Fruit fly (Drosophila melanogaster) whole organism, embryonic: Measurements from ENCODE around the gene Atu.
A peak's percentile ranks its signal among the peaks of the same experiment; 100 is the strongest.

Source experiments
- ATbp ChIP-seq: fragments of 200-800 bp; sonication (Bioruptor generic); optimal IDR thresholded peaks from 2 replicates; lab custom pipeline; 2017; ENCODE audit warnings: missing biosample characterization, mild to moderate bottlenecking, missing genetic modification characterization, missing genetic modification reagents
- Abd-B ChIP-seq: fragments of 200-800 bp; sonication (Bioruptor generic); optimal IDR thresholded peaks from 2 replicates; lab custom pipeline; 2018; ENCODE audit warnings: missing biosample characterization, mild to moderate bottlenecking, missing genetic modification characterization, moderate library complexity
- BEAF-32 ChIP-seq: fragments of 200-800 bp; sonication (Bioruptor generic); optimal IDR thresholded peaks from 3 replicates; lab custom pipeline; 2017; ENCODE audit warnings: missing biosample characterization, missing genetic modification characterization, mild to moderate bottlenecking, moderate library complexity, missing genetic modification reagents
- BtbVII ChIP-seq: fragments of 200-800 bp; sonication (Bioruptor generic); optimal IDR thresholded peaks from 3 replicates; lab custom pipeline; 2017; ENCODE audit warnings: missing biosample characterization, mild to moderate bottlenecking, missing genetic modification characterization
- CG10366 ChIP-seq: fragments of 200-800 bp; sonication (Bioruptor generic); IDR thresholded peaks from 2 replicates; pipeline ENCODE4 v1.3.6; 2022; ENCODE audit warnings: missing biosample characterization, missing genetic modification characterization
- CG13296 ChIP-seq: fragments of 200-800 bp; sonication (Bioruptor generic); optimal IDR thresholded peaks from 3 replicates; lab custom pipeline; 2018; ENCODE audit warnings: missing biosample characterization, mild to moderate bottlenecking, missing genetic modification characterization
- CG13775 ChIP-seq: fragments of 200-800 bp; sonication (Bioruptor generic); optimal IDR thresholded peaks from 3 replicates; lab custom pipeline; 2017; ENCODE audit warnings: missing biosample characterization, mild to moderate bottlenecking, missing genetic modification characterization
- CG14014 ChIP-seq: fragments of 200-800 bp; sonication (Bioruptor generic); IDR thresholded peaks from 2 replicates; pipeline ENCODE4 v1.3.6; 2022; ENCODE audit warnings: missing biosample characterization, missing genetic modification characterization
- CG1529 ChIP-seq: fragments of 200-800 bp; sonication (Bioruptor generic); optimal IDR thresholded peaks from 3 replicates; lab custom pipeline; 2018; ENCODE audit warnings: missing biosample characterization, missing genetic modification characterization
- CG15696 ChIP-seq: fragments of 200-800 bp; sonication (Bioruptor generic); optimal IDR thresholded peaks from 2 replicates; lab custom pipeline; 2019; ENCODE audit warnings: missing biosample characterization, mild to moderate bottlenecking, missing genetic modification characterization, moderate library complexity
- CG18619 ChIP-seq: fragments of 200-800 bp; sonication (Bioruptor generic); optimal IDR thresholded peaks from 3 replicates; lab custom pipeline; 2017; ENCODE audit warnings: missing biosample characterization, mild to moderate bottlenecking, missing genetic modification characterization
- CG18764 ChIP-seq: fragments of 200-800 bp; sonication (Bioruptor generic); optimal IDR thresholded peaks from 3 replicates; lab custom pipeline; 2016; ENCODE audit warnings: missing biosample characterization, missing genetic modification characterization
- CG31388 ChIP-seq: fragments of 200-800 bp; sonication (Bioruptor generic); optimal IDR thresholded peaks from 2 replicates; lab custom pipeline; 2016; ENCODE audit warnings: missing biosample characterization, missing genetic modification characterization
- CG4282 ChIP-seq: fragments of 200-800 bp; sonication (Bioruptor generic); optimal IDR thresholded peaks from 2 replicates; lab custom pipeline; 2016; ENCODE audit warnings: missing biosample characterization, missing genetic modification characterization
- CG4424 ChIP-seq: fragments of 200-800 bp; sonication (Bioruptor generic); optimal IDR thresholded peaks from 3 replicates; lab custom pipeline; 2016; ENCODE audit warnings: missing biosample characterization, missing genetic modification characterization
- CG6175 ChIP-seq: fragments of 200-800 bp; sonication (Bioruptor generic); IDR thresholded peaks from 3 replicates; pipeline ENCODE4 v1.3.6; 2022; ENCODE audit warnings: missing biosample characterization, missing genetic modification characterization
- CG6272 ChIP-seq: fragments of 200-800 bp; sonication (Bioruptor generic); IDR thresholded peaks from 2 replicates; pipeline ENCODE4 v1.3.6; 2022; ENCODE audit warnings: missing biosample characterization, missing genetic modification characterization
- CG8388 ChIP-seq: fragments of 200-800 bp; sonication (Bioruptor generic); optimal IDR thresholded peaks from 2 replicates; lab custom pipeline; 2019; ENCODE audit warnings: missing biosample characterization, mild to moderate bottlenecking, missing genetic modification characterization, moderate library complexity
- CkIIα-i1 ChIP-seq: fragments of 200-800 bp; sonication (Bioruptor generic); IDR thresholded peaks from 2 replicates; pipeline ENCODE4 v1.3.6; 2022; ENCODE audit warnings: missing biosample characterization, missing genetic modification characterization
- Dbx ChIP-seq: fragments of 200-800 bp; sonication (Bioruptor generic); IDR thresholded peaks from 3 replicates; pipeline ENCODE4 v1.3.6; 2022; ENCODE audit warnings: missing biosample characterization, missing genetic modification characterization
- Dfd ChIP-seq, 2 experiments: fragments of >200 bp; optimal IDR thresholded peaks; 2 replicates each; lab custom pipeline; 2017; ENCODE audit warnings: missing biosample characterization in 2 of 2, missing genetic modification characterization in 2 of 2
- Drgx ChIP-seq: fragments of 200-800 bp; sonication (Bioruptor generic); IDR thresholded peaks from 2 replicates; pipeline ENCODE4 v1.3.6; 2022; ENCODE audit warnings: missing biosample characterization, missing genetic modification characterization
- Eip74EF ChIP-seq, 2 experiments: fragments of 200-800 bp in 1 of 2; fragments of >200 bp in 1 of 2; sonication (Bioruptor generic) in 1 of 2; optimal IDR thresholded peaks; 2 replicates each; lab custom pipeline; 2017 to 2019; ENCODE audit warnings: missing biosample characterization in 2 of 2, missing genetic modification characterization in 2 of 2, mild to moderate bottlenecking in 1 of 2, moderate library complexity in 1 of 2
- Elba2 ChIP-seq: fragments of 200-800 bp; sonication (Bioruptor generic); optimal IDR thresholded peaks from 3 replicates; lab custom pipeline; 2016; ENCODE audit warnings: missing biosample characterization, missing genetic modification characterization
- Ets97D ChIP-seq: fragments of 200-800 bp; sonication (Bioruptor generic); optimal IDR thresholded peaks from 3 replicates; lab custom pipeline; 2016; ENCODE audit warnings: missing biosample characterization, missing genetic modification characterization
- Hr78 ChIP-seq, 2 experiments: fragments of 200-800 bp in 1 of 2; fragments of >200 bp in 1 of 2; sonication (Bioruptor generic) in 1 of 2; optimal IDR thresholded peaks; 2 replicates each; lab custom pipeline; 2017 to 2019; ENCODE audit warnings: missing biosample characterization in 2 of 2, missing genetic modification characterization in 2 of 2, mild to moderate bottlenecking in 1 of 2, moderate library complexity in 1 of 2
- Meics ChIP-seq: fragments of 200-800 bp; sonication (Bioruptor generic); optimal IDR thresholded peaks from 2 replicates; lab custom pipeline; 2017; ENCODE audit warnings: missing biosample characterization, mild to moderate bottlenecking, missing genetic modification characterization
- NFAT ChIP-seq: fragments of 200-800 bp; sonication (Bioruptor generic); IDR thresholded peaks from 2 replicates; pipeline ENCODE4 v1.3.6; 2022; ENCODE audit warnings: missing biosample characterization, missing genetic modification characterization
- Six4 ChIP-seq: fragments of 200-800 bp; sonication (Bioruptor generic); optimal IDR thresholded peaks from 2 replicates; lab custom pipeline; 2016; ENCODE audit warnings: missing biosample characterization, missing genetic modification characterization
- Sox100B ChIP-seq: fragments of 200-800 bp; sonication (Bioruptor generic); optimal IDR thresholded peaks from 3 replicates; lab custom pipeline; 2018; ENCODE audit warnings: missing biosample characterization, mild to moderate bottlenecking, missing genetic modification characterization
- Spps ChIP-seq: fragments of 200-800 bp; sonication (Bioruptor generic); optimal IDR thresholded peaks from 2 replicates; lab custom pipeline; 2018; ENCODE audit warnings: missing biosample characterization, mild to moderate bottlenecking, missing genetic modification characterization
- Sry-δ ChIP-seq: fragments of 200-800 bp; sonication (Bioruptor generic); optimal IDR thresholded peaks from 2 replicates; lab custom pipeline; 2016; ENCODE audit warnings: missing biosample characterization, missing genetic modification characterization
- Trl ChIP-seq, 3 experiments: fragments of >200 bp in 2 of 3; fragments of 200-800 bp in 1 of 3; sonication (Bioruptor generic) in 1 of 3; optimal IDR thresholded peaks; 2 replicates in 1 of 3; 3 replicates in 2 of 3; lab custom pipeline; 2016 to 2017; ENCODE audit warnings: missing biosample characterization in 1 of 3, missing genetic modification characterization in 1 of 3
- ara ChIP-seq: fragments of 200-800 bp; sonication (Bioruptor generic); IDR thresholded peaks from 2 replicates; pipeline ENCODE4 v1.3.6; 2022; ENCODE audit warnings: missing biosample characterization, missing genetic modification characterization
- bcd ChIP-seq: fragments of 200-800 bp; sonication (Bioruptor generic); optimal IDR thresholded peaks from 2 replicates; lab custom pipeline; 2017; ENCODE audit warnings: missing biosample characterization, mild to moderate bottlenecking, missing genetic modification characterization
- cas ChIP-seq: fragments of 200-800 bp; sonication (Bioruptor generic); IDR thresholded peaks from 2 replicates; pipeline ENCODE4 v1.3.6; 2022; ENCODE audit warnings: missing biosample characterization, missing genetic modification characterization
- crol ChIP-seq: fragments of 200-800 bp; sonication (Bioruptor generic); IDR thresholded peaks from 2 replicates; pipeline ENCODE4 v1.3.6; 2022; ENCODE audit warnings: missing biosample characterization, missing genetic modification characterization
- fd3F ChIP-seq: fragments of 200-800 bp; sonication (Bioruptor generic); optimal IDR thresholded peaks from 2 replicates; lab custom pipeline; 2018; ENCODE audit warnings: missing biosample characterization, mild to moderate bottlenecking, missing genetic modification characterization, moderate library complexity
- ham ChIP-seq: fragments of 200-800 bp; sonication (Bioruptor generic); IDR thresholded peaks from 2 replicates; pipeline ENCODE4 v1.3.6; 2022; ENCODE audit warnings: missing biosample characterization, missing genetic modification characterization
- nerfin-1 ChIP-seq: fragments of 200-800 bp; sonication (Bioruptor generic); optimal IDR thresholded peaks from 3 replicates; lab custom pipeline; 2019; ENCODE audit warnings: missing biosample characterization, mild to moderate bottlenecking, missing genetic modification characterization, moderate library complexity
- psq ChIP-seq: fragments of 200-800 bp; sonication (Bioruptor generic); optimal IDR thresholded peaks from 2 replicates; lab custom pipeline; 2017; ENCODE audit warnings: missing biosample characterization, missing genetic modification characterization
- ssp ChIP-seq: fragments of 200-800 bp; sonication (Bioruptor generic); IDR thresholded peaks from 2 replicates; pipeline ENCODE4 v1.3.6; 2022; ENCODE audit warnings: missing biosample characterization, missing genetic modification characterization
- tll ChIP-seq, 2 experiments: fragments of 200-800 bp in 1 of 2; fragments of >200 bp in 1 of 2; sonication (Bioruptor generic) in 1 of 2; optimal IDR thresholded peaks; 2 replicates each; lab custom pipeline; 2017 to 2019; ENCODE audit warnings: missing biosample characterization in 2 of 2, missing genetic modification characterization in 2 of 2, mild to moderate bottlenecking in 1 of 2, moderate library complexity in 1 of 2
- tup ChIP-seq: fragments of 200-800 bp; sonication (Bioruptor generic); optimal IDR thresholded peaks from 2 replicates; lab custom pipeline; 2016; ENCODE audit warnings: missing biosample characterization, mild to moderate bottlenecking, missing genetic modification characterization, moderate library complexity
- wor ChIP-seq: fragments of 200-800 bp; sonication (Bioruptor generic); IDR thresholded peaks from 2 replicates; pipeline ENCODE4 v1.3.6; 2022; ENCODE audit warnings: missing biosample characterization, missing genetic modification characterization

Atu gene

dm6 chr3R:5660198-5660893, 47.2 kb downstream of the Atu start, which contains the start of gene Wdr33 (continued):
- TF ChIP-seq CkIIα-i1 (GFP tag; lab: Robert Waterston, UW) = no peak
- peak; percentile 82 for TF ChIP-seq BEAF-32 (GFP tag; lab: Kevin White, UChicago)
- no peak for TF ChIP-seq CG18764 (GFP tag; lab: Kevin White, UChicago)
- no peak for TF ChIP-seq Ets97D (GFP tag; lab: Kevin White, UChicago)
- TF ChIP-seq CG8388 (GFP tag; lab: Kevin White, UChicago) = peak; percentile 24
- peak; percentile 39 for TF ChIP-seq CG13296
- peak; percentile 69 for TF ChIP-seq CG13775 (GFP tag; lab: Kevin White, UChicago)
- no peak for TF ChIP-seq CG4282
- no peak for TF ChIP-seq ham (GFP tag; lab: Robert Waterston, UW)
- no peak for TF ChIP-seq Spps (tag; lab: Kevin White, UChicago)
- peak; percentile 28 for TF ChIP-seq CG15696
- TF ChIP-seq CG4424 (GFP tag; lab: Kevin White, UChicago) = peak; percentile 48
- TF ChIP-seq CG14014 (GFP tag; lab: Robert Waterston, UW) = no peak
- TF ChIP-seq tup = no peak
- TF ChIP-seq ara (GFP tag; lab: Robert Waterston, UW) = no peak
- TF ChIP-seq NFAT (GFP tag; lab: Robert Waterston, UW) = 0 out of 2 replicates have a peak, but pooled peaks have one; percentile 8
- no peak for TF ChIP-seq Hr78 (GFP tag; optimal IDR thresholded peaks at IDR 0.05; lab: Kevin White, UChicago)
- TF ChIP-seq tll (GFP tag; optimal IDR thresholded peaks at IDR 0.05; lab: Kevin White, UChicago) = no peak
- TF ChIP-seq CG18619 = peak; percentile 1
- peak; percentile 27 for TF ChIP-seq BtbVII (GFP tag; lab: Kevin White, UChicago)
- TF ChIP-seq CG10366 (GFP tag; lab: Robert Waterston, UW) = peak; percentile 38; the same call in 1 of the 2 replicates
- TF ChIP-seq crol (GFP tag; lab: Robert Waterston, UW) = no peak
- no peak for TF ChIP-seq ssp (GFP tag; lab: Robert Waterston, UW)
- TF ChIP-seq Drgx (GFP tag; lab: Robert Waterston, UW) = peak; percentile 18; the same call in 1 of the 2 replicates
- TF ChIP-seq bcd (GFP tag; lab: Kevin White, UChicago) = peak; percentile 22
- no peak for TF ChIP-seq CG6175 (GFP tag; lab: Robert Waterston, UW)
- peak; percentile 21 for TF ChIP-seq CG31388 (GFP tag; lab: Kevin White, UChicago)
- TF ChIP-seq Meics (GFP tag; lab: Kevin White, UChicago) = peak; percentile 34
- no peak for TF ChIP-seq Trl (optimal IDR thresholded peaks at IDR 0.05; lab: Kevin White, UChicago)
- TF ChIP-seq Trl (GFP tag; optimal IDR thresholded peaks at IDR 0.05; lab: Kevin White, UChicago) = no peak
- TF ChIP-seq cas = no peak
- no peak for TF ChIP-seq Elba2 (GFP tag; lab: Kevin White, UChicago)
- TF ChIP-seq CG1529 (GFP tag; lab: Kevin White, UChicago) = peak; percentile 8
- no peak for TF ChIP-seq Dfd (GFP tag; optimal IDR thresholded peaks at IDR 0.05; lab: Kevin White, UChicago)
- TF ChIP-seq CG6272 (GFP tag; lab: Robert Waterston, UW) = 0 out of 2 replicates have a peak, but pooled peaks have one; percentile 19
- no peak for TF ChIP-seq fd3F
- TF ChIP-seq nerfin-1 (tag; lab: Kevin White, UChicago) = no peak
- peak; percentile 16 for TF ChIP-seq Sry-δ (GFP tag; lab: Kevin White, UChicago)
- no peak for TF ChIP-seq Sox100B (GFP tag; lab: Kevin White, UChicago)
- TF ChIP-seq ATbp = no peak
- no peak for TF ChIP-seq psq (GFP tag; lab: Kevin White, UChicago)
- TF ChIP-seq Dbx (GFP tag; lab: Robert Waterston, UW) = no peak
- TF ChIP-seq wor (GFP tag; lab: Robert Waterston, UW) = 0 out of 2 replicates have a peak, but pooled peaks have one; percentile 13
- peak; percentile 57 for TF ChIP-seq Abd-B (GFP tag; lab: Kevin White, UChicago)
- TF ChIP-seq Eip74EF (GFP tag; optimal IDR thresholded peaks at IDR 0.05; lab: Kevin White, UChicago) = no peak
- no peak for TF ChIP-seq Six4 (GFP tag; lab: Kevin White, UChicago)
